Worm (Caenorhabditis elegans) whole organism, young adult: Measurements from ENCODE around the gene mcm-3.

Experiments
- F22D6.2 ChIP-seq: sonication (generic microtip); optimal IDR thresholded peaks from 2 replicates; lab custom pipeline; 2016; ENCODE audit warnings: mild to moderate bottlenecking, missing genetic modification characterization, missing compliant biosample characterization
- F33H1.4 ChIP-seq: fragments of 200-800 bp; sonication (Bioruptor generic); IDR thresholded peaks from 2 replicates; pipeline ENCODE4 v1.3.6; 2022; ENCODE audit warnings: missing genetic modification reagents, missing genetic modification characterization, missing compliant biosample characterization
- F37B4.10 ChIP-seq: fragments of 200-800 bp; sonication (Bioruptor generic); IDR thresholded peaks from 2 replicates; pipeline ENCODE4 v1.3.6; 2022; ENCODE audit warnings: missing genetic modification characterization, missing compliant biosample characterization
- F39B2.1 ChIP-seq: fragments of 200-800 bp; sonication (Bioruptor generic); IDR thresholded peaks from 2 replicates; pipeline ENCODE4 v1.3.6; 2022; ENCODE audit warnings: missing genetic modification reagents, missing genetic modification characterization, missing compliant biosample characterization
- T07F8.4 ChIP-seq: sonication (generic microtip); optimal IDR thresholded peaks from 2 replicates; lab custom pipeline; 2016; ENCODE audit warnings: mild to moderate bottlenecking, missing genetic modification characterization, moderate library complexity, missing compliant biosample characterization
- Y53F4B.3 ChIP-seq: fragments of 200-800 bp; sonication (Bioruptor generic); IDR thresholded peaks from 2 replicates; pipeline ENCODE4 v1.3.6; 2022; ENCODE audit warnings: missing genetic modification reagents, missing genetic modification characterization, missing compliant biosample characterization
- Y95B8A.8 ChIP-seq: fragments of 200-800 bp; sonication (Bioruptor generic); IDR thresholded peaks from 2 replicates; pipeline ENCODE4 v1.3.6; 2022; ENCODE audit warnings: missing genetic modification reagents, missing genetic modification characterization, missing compliant biosample characterization
- ceh-40 ChIP-seq: fragments of 200-800 bp; sonication (Bioruptor generic); IDR thresholded peaks from 2 replicates; pipeline ENCODE4 v1.3.6; 2022; ENCODE audit warnings: missing genetic modification characterization, missing compliant biosample characterization
- egl-18 ChIP-seq: fragments of 200-800 bp; sonication (Bioruptor generic); IDR thresholded peaks from 2 replicates; pipeline ENCODE4 v1.3.6; 2022; ENCODE audit warnings: missing genetic modification reagents, missing genetic modification characterization, missing compliant biosample characterization
- egl-44 ChIP-seq: fragments of 200-800 bp; sonication (Bioruptor generic); IDR thresholded peaks from 2 replicates; pipeline ENCODE4 v1.3.6; 2022; ENCODE audit warnings: missing genetic modification reagents, missing genetic modification characterization, missing compliant biosample characterization
- egrh-3 ChIP-seq: fragments of 200-800 bp; sonication (Bioruptor generic); IDR thresholded peaks from 2 replicates; pipeline ENCODE4 v1.3.6; 2022; ENCODE audit warnings: missing genetic modification reagents, missing genetic modification characterization, missing compliant biosample characterization
- ets-4 ChIP-seq: fragments of 200-800 bp; sonication (Bioruptor generic); optimal IDR thresholded peaks from 2 replicates; lab custom pipeline; 2018; ENCODE audit warnings: mild to moderate bottlenecking, missing genetic modification characterization, missing compliant biosample characterization
- hmg-1.2 ChIP-seq: fragments of 200-800 bp; sonication (Bioruptor generic); IDR thresholded peaks from 2 replicates; pipeline ENCODE4 v1.3.6; 2022; ENCODE audit warnings: missing genetic modification reagents, missing genetic modification characterization, missing compliant biosample characterization
- hmg-20 ChIP-seq: fragments of 200-800 bp; sonication (Bioruptor generic); IDR thresholded peaks from 2 replicates; pipeline ENCODE4 v1.3.6; 2022; ENCODE audit warnings: missing genetic modification reagents, missing genetic modification characterization, missing compliant biosample characterization
- mxl-1 ChIP-seq: sonication (generic microtip); optimal IDR thresholded peaks from 2 replicates; lab custom pipeline; 2016; ENCODE audit warnings: missing genetic modification characterization, missing compliant biosample characterization
- pha-4 ChIP-seq: fragments of 150-350 bp; sonication (generic microtip); optimal IDR thresholded peaks from 2 replicates; lab custom pipeline; 2014; ENCODE audit warnings: missing biosample characterization, missing genetic modification reagents, missing genetic modification characterization
- sea-2 ChIP-seq: fragments of 200-800 bp; sonication (Bioruptor generic); IDR thresholded peaks from 2 replicates; pipeline ENCODE4 v1.3.6; 2022; ENCODE audit warnings: missing genetic modification characterization, missing compliant biosample characterization
- snpc-3.4 ChIP-seq: sonication (generic microtip); optimal IDR thresholded peaks from 2 replicates; lab custom pipeline; 2017; ENCODE audit warnings: missing genetic modification characterization, mild to moderate bottlenecking, missing compliant biosample characterization, antibody characterized with exemption, moderate library complexity, missing genotype, missing genetic modification reagents
- ztf-28 ChIP-seq: fragments of 200-800 bp; sonication (Bioruptor generic); IDR thresholded peaks from 2 replicates; pipeline ENCODE4 v1.3.6; 2022; ENCODE audit warnings: missing genetic modification reagents, missing genetic modification characterization, missing compliant biosample characterization
- ztf-3 ChIP-seq: fragments of 200-800 bp; sonication (Bioruptor generic); optimal IDR thresholded peaks from 2 replicates; lab custom pipeline; 2018; ENCODE audit warnings: mild to moderate bottlenecking, missing genetic modification characterization, missing compliant biosample characterization

The mcm-3 gene

ce11 chrV:15011560-15011959, 47.8 kb downstream of the mcm-3 start, which contains the start of gene nmr-2:
Gene nmr-2, minus strand, starts transcription at chrV:15011660.
- TF ChIP-seq hmg-20 (GFP tag; lab: Robert Waterston, UW) (no peak), Y53F4B.3 (GFP tag; lab: Robert Waterston, UW) (no peak), Y95B8A.8 (GFP tag; lab: Robert Waterston, UW) (no peak), mxl-1 (tag; lab: Kevin White, UChicago) (no peak), F22D6.2 (tag; lab: Kevin White, UChicago) (no peak), pha-4 (no peak), ztf-28 (no peak), snpc-3.4 (tag; lab: Kevin White, UChicago) (no peak), ets-4 (GFP tag; lab: Kevin White, UChicago) (no peak), ztf-3 (GFP tag; lab: Kevin White, UChicago) (no peak), sea-2 (GFP tag; lab: Robert Waterston, UW) (no peak), hmg-1.2 (GFP tag; lab: Robert Waterston, UW) (no peak), F33H1.4 (GFP tag; lab: Robert Waterston, UW) (no peak), F37B4.10 (no peak), T07F8.4 (tag; lab: Kevin White, UChicago) (no peak), F39B2.1 (GFP tag; lab: Robert Waterston, UW) (no peak), egrh-3 (no peak), egl-44 (no peak), ceh-40 (GFP tag; lab: Robert Waterston, UW) (no peak), egl-18 (GFP tag; lab: Robert Waterston, UW) (no peak)
- TF ChIP-seq, all 124 proteins: peak for 0
